Worm (Caenorhabditis elegans): ENCODE measurements around the gene F45D11.14.

- TF ChIP-seq lin-38 (GFP tag; IDR thresholded peaks at IDR 0.05) (no peak), hlh-11 (tag; optimal IDR thresholded peaks at IDR 0.05) (no peak), nhr-11 (tag; optimal IDR thresholded peaks at IDR 0.05) (no peak), mdt-29 (GFP tag; IDR thresholded peaks at IDR 0.05) (no peak), unc-130 (GFP tag; optimal IDR thresholded peaks at IDR 0.05) (no peak), mdl-1 (tag; optimal IDR thresholded peaks at IDR 0.05) (no peak), vab-7 (GFP tag; IDR thresholded peaks at IDR 0.05) (no peak), zfp-3 (GFP tag; conservative IDR thresholded peaks at IDR 0.05) (no peak), nhr-77 (tag; optimal IDR thresholded peaks at IDR 0.05) (no peak), ama-1 (optimal IDR thresholded peaks at IDR 0.05) (no peak), lin-15B (tag; optimal IDR thresholded peaks at IDR 0.05) (no peak), ces-1 (GFP tag; optimal IDR thresholded peaks at IDR 0.05) (no peak)
Measured at ce11 chrII:1046937-1047336, 40.7 kb upstream of the F45D11.14 start.

All from whole organism, L4 larva.